Fruit fly (Drosophila melanogaster): ENCODE data around the gene CG5958.
A peak's percentile ranks its signal among the peaks of the same experiment; 100 is the strongest.

CG5958 gene

dm6 chr2L:7418148-7418988 lies 14.9 kb downstream of the CG5958 start:
- TF ChIP-seq lab (GFP tag; optimal IDR thresholded peaks at IDR 0.05): no peak
- TF ChIP-seq CG15479 (GFP tag; optimal IDR thresholded peaks at IDR 0.05): peak; percentile 9
- 0 out of 2 replicates have a peak, but pooled peaks have one; percentile 18 for TF ChIP-seq CG9932 (GFP tag; IDR thresholded peaks at IDR 0.05)
- TF ChIP-seq CG8290 (GFP tag; optimal IDR thresholded peaks at IDR 0.05): no peak
- peak in 1 of 2 experiments; percentile 20 for TF ChIP-seq CG8290 (tag; optimal IDR thresholded peaks at IDR 0.05)
- TF ChIP-seq tgo (GFP tag; IDR thresholded peaks at IDR 0.05): 0 out of 3 replicates have a peak, but pooled peaks have one; percentile 14
- no peak for TF ChIP-seq CG42726 (GFP tag; IDR thresholded peaks at IDR 0.05; ENCODE audit: partially characterized antibody)
- TF ChIP-seq corto (GFP tag; optimal IDR thresholded peaks at IDR 0.05): peak; percentile 43
- no peak for TF ChIP-seq Blimp-1 (GFP tag; optimal IDR thresholded peaks at IDR 0.05)
- TF ChIP-seq dati (GFP tag; IDR thresholded peaks at IDR 0.05): no peak
- TF ChIP-seq Dref (GFP tag; IDR thresholded peaks at IDR 0.05): no peak
- peak; percentile 88 for TF ChIP-seq Adf1 (GFP tag; IDR thresholded peaks at IDR 0.05)
- TF ChIP-seq sd (tag; optimal IDR thresholded peaks at IDR 0.05): peak; percentile 9
- peak; percentile 42 for TF ChIP-seq pros (GFP tag; optimal IDR thresholded peaks at IDR 0.05)
- peak; percentile 84 for TF ChIP-seq crol (GFP tag; IDR thresholded peaks at IDR 0.05)
- TF ChIP-seq Fer2 (tag; optimal IDR thresholded peaks at IDR 0.05): no peak
- peak; percentile 46 for TF ChIP-seq CG3163 (GFP tag; optimal IDR thresholded peaks at IDR 0.05)
- TF ChIP-seq ftz-f1 (GFP tag; optimal IDR thresholded peaks at IDR 0.05): peak; percentile 87
- TF ChIP-seq Taf1 (GFP tag; IDR thresholded peaks at IDR 0.05): no peak
- peak; percentile 30; the same call in 1 of the 2 replicates for TF ChIP-seq CG13287 (GFP tag; IDR thresholded peaks at IDR 0.05; ENCODE audit: partially characterized antibody)
- no peak for TF ChIP-seq CG17186 (GFP tag; optimal IDR thresholded peaks at IDR 0.05)
- TF ChIP-seq slou (GFP tag; optimal IDR thresholded peaks at IDR 0.05): no peak
- no peak for TF ChIP-seq Ada2b (GFP tag; IDR thresholded peaks at IDR 0.05)
- TF ChIP-seq seq (GFP tag; IDR thresholded peaks at IDR 0.05): no peak
- TF ChIP-seq cg (GFP tag; optimal IDR thresholded peaks at IDR 0.05): peak; percentile 74
- TF ChIP-seq sens-2 (GFP tag; IDR thresholded peaks at IDR 0.05): no peak
- TF ChIP-seq chinmo (GFP tag; IDR thresholded peaks at IDR 0.05; ENCODE audit: partially characterized antibody): peak; percentile 53; the same call in 1 of the 4 replicates
- 0 out of 3 replicates have a peak, but pooled peaks have one; percentile 27 for TF ChIP-seq CG17361 (GFP tag; IDR thresholded peaks at IDR 0.05)
- TF ChIP-seq BEAF-32 (GFP tag; optimal IDR thresholded peaks at IDR 0.05): no peak
- no peak for TF ChIP-seq CG7928 (GFP tag; optimal IDR thresholded peaks at IDR 0.05)
- TF ChIP-seq dan (GFP tag; IDR thresholded peaks at IDR 0.05): no peak
- TF ChIP-seq Trl (optimal IDR thresholded peaks at IDR 0.05): peak; percentile 83 to 84
- TF ChIP-seq Trl (GFP tag; optimal IDR thresholded peaks at IDR 0.05): no peak
- TF ChIP-seq Antp (GFP tag; optimal IDR thresholded peaks at IDR 0.05): no peak
- no peak for TF ChIP-seq CG32767 (GFP tag; IDR thresholded peaks at IDR 0.05)
- TF ChIP-seq hb (GFP tag; IDR thresholded peaks at IDR 0.05; ENCODE audit: partially characterized antibody): no peak
- no peak for TF ChIP-seq CG16863 (GFP tag; optimal IDR thresholded peaks at IDR 0.05)
- TF ChIP-seq hbn (GFP tag; IDR thresholded peaks at IDR 0.05; ENCODE audit: partially characterized antibody): no peak
- no peak for TF ChIP-seq ewg (GFP tag; optimal IDR thresholded peaks at IDR 0.05)
- TF ChIP-seq CG34422 (GFP tag; IDR thresholded peaks at IDR 0.05): peak; percentile 82; the same call in 1 of the 3 replicates
- no peak for TF ChIP-seq dimm (GFP tag; IDR thresholded peaks at IDR 0.05)
- no peak for TF ChIP-seq zfh2 (GFP tag; optimal IDR thresholded peaks at IDR 0.05)
- no peak for TF ChIP-seq CG10565 (GFP tag; optimal IDR thresholded peaks at IDR 0.05)
- TF ChIP-seq Nf-YB (GFP tag; optimal IDR thresholded peaks at IDR 0.05): no peak
- no peak for TF ChIP-seq aop (GFP tag; IDR thresholded peaks at IDR 0.05)
- TF ChIP-seq Mes4 (GFP tag; optimal IDR thresholded peaks at IDR 0.05): no peak
- peak; percentile 26 for TF ChIP-seq gem (tag; optimal IDR thresholded peaks at IDR 0.05)
- no peak for TF ChIP-seq br (optimal IDR thresholded peaks at IDR 0.05)
- no peak for TF ChIP-seq Hr3 (GFP tag; optimal IDR thresholded peaks at IDR 0.05)
